Fruit fly (Drosophila melanogaster) whole organism: ENCODE measurements around the gene to.

Experiments
- Dll ChIP-seq: fragments of >200 bp; optimal IDR thresholded peaks from 2 replicates; lab custom pipeline; 2017
- EcR ChIP-seq, 2 experiments: fragments of >200 bp; optimal IDR thresholded peaks; 2 replicates each; lab custom pipeline; 2017; ENCODE audit warnings: missing biosample characterization in 2 of 2, missing genetic modification characterization in 2 of 2, missing genetic modification reagents in 2 of 2
- psq ChIP-seq: fragments of >200 bp; optimal IDR thresholded peaks from 2 replicates; lab custom pipeline; 2017

DNA sequence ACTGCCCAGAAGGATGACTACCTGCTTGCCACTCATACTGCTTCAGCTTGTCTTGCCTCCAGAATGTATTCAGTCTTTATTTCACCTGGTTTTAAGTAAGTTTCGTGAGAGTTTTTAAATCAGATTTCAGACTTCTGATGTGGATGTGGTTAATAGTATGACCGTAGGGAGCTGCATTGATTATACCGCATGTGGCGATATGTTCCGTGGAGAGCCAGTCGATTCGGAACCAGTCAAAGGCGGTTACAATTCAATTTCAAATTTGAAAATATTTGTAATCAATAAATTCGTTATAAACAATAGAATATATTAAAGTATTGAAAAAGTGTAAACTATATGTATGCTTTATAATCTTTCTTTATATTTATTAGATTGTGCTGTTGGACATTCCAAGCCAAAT, 4.6 kb upstream of the to start, which contains the start of gene Sil1:
- TF ChIP-seq Dll = no peak
- TF ChIP-seq psq (lab: Kevin White, UChicago) = no peak
- TF ChIP-seq EcR (GFP tag; optimal IDR thresholded peaks at IDR 0.05; lab: Kevin White, UChicago) = no peak
